Fruit fly (Drosophila melanogaster) whole organism, embryonic: ENCODE results near the gene Art9.

Source experiments
- Awh ChIP-seq: fragments of 200-800 bp; sonication (Bioruptor generic); IDR thresholded peaks from 2 replicates; pipeline ENCODE4, ENCODE4 v1.3.6; 2022; ENCODE audit warnings: missing biosample characterization, missing genetic modification characterization
- BtbVII ChIP-seq: fragments of 200-800 bp; sonication (Bioruptor generic); optimal IDR thresholded peaks from 3 replicates; lab custom pipeline; 2017; ENCODE audit warnings: missing biosample characterization, mild to moderate bottlenecking, missing genetic modification characterization
- CG10462 ChIP-seq: fragments of 200-800 bp; sonication (Bioruptor generic); optimal IDR thresholded peaks from 2 replicates; lab custom pipeline; 2016; ENCODE audit warnings: missing biosample characterization, missing genetic modification characterization
- CG12155 ChIP-seq: fragments of 200-800 bp; sonication (Bioruptor generic); optimal IDR thresholded peaks from 3 replicates; lab custom pipeline; 2016; ENCODE audit warnings: missing biosample characterization, missing genetic modification characterization
- CG12219 ChIP-seq: fragments of 200-800 bp; sonication (Bioruptor generic); optimal IDR thresholded peaks from 3 replicates; lab custom pipeline; 2018; ENCODE audit warnings: missing biosample characterization, mild to moderate bottlenecking, missing genetic modification characterization
- CG12769 ChIP-seq: fragments of 200-800 bp; sonication (Bioruptor generic); optimal IDR thresholded peaks from 2 replicates; lab custom pipeline; 2019; ENCODE audit warnings: missing biosample characterization, mild to moderate bottlenecking, missing genetic modification characterization, moderate library complexity
- CG17802 ChIP-seq: fragments of 200-800 bp; sonication (Bioruptor generic); optimal IDR thresholded peaks from 2 replicates; lab custom pipeline; 2018; ENCODE audit warnings: missing biosample characterization, mild to moderate bottlenecking, missing genetic modification characterization, moderate library complexity
- CG17829 ChIP-seq: fragments of 200-800 bp; optimal IDR thresholded peaks from 2 replicates; lab custom pipeline; 2019; ENCODE audit warnings: missing biosample characterization, mild to moderate bottlenecking, missing genetic modification characterization, moderate library complexity
- CG30403 ChIP-seq: fragments of 200-800 bp; sonication (Bioruptor generic); optimal IDR thresholded peaks from 3 replicates; lab custom pipeline; 2016; ENCODE audit warnings: missing biosample characterization, missing genetic modification characterization
- CG31365 ChIP-seq: fragments of 200-800 bp; sonication (Bioruptor generic); optimal IDR thresholded peaks from 2 replicates; lab custom pipeline; 2018; ENCODE audit warnings: missing biosample characterization, mild to moderate bottlenecking, missing genetic modification characterization
- CG3163 ChIP-seq: fragments of 200-800 bp; sonication (Bioruptor generic); optimal IDR thresholded peaks from 3 replicates; lab custom pipeline; 2016; ENCODE audit warnings: missing biosample characterization, missing genetic modification characterization
- CG33213 ChIP-seq: fragments of 200-800 bp; sonication (Bioruptor generic); optimal IDR thresholded peaks from 3 replicates; lab custom pipeline; 2016; ENCODE audit warnings: missing biosample characterization, missing genetic modification characterization
- CG34376 ChIP-seq: fragments of 200-800 bp; sonication (Bioruptor generic); optimal IDR thresholded peaks from 2 replicates; lab custom pipeline; 2018; ENCODE audit warnings: missing biosample characterization, mild to moderate bottlenecking, missing genetic modification characterization
- CG42726 ChIP-seq: fragments of 200-800 bp; sonication (Bioruptor generic); IDR thresholded peaks from 2 replicates; pipeline ENCODE4 v1.3.6; 2022; ENCODE audit warnings: missing biosample characterization, missing genetic modification characterization; ENCODE audit not compliant: partially characterized antibody
- CG4820 ChIP-seq: fragments of 200-800 bp; sonication (Bioruptor generic); optimal IDR thresholded peaks from 3 replicates; lab custom pipeline; 2016; ENCODE audit warnings: missing biosample characterization, missing genetic modification characterization
- CG4854 ChIP-seq: fragments of 200-800 bp; sonication (Bioruptor generic); optimal IDR thresholded peaks from 2 replicates; lab custom pipeline; 2016; ENCODE audit warnings: missing biosample characterization, missing genetic modification characterization, inconsistent platforms
- CG7357 ChIP-seq: fragments of 200-800 bp; sonication (Bioruptor generic); IDR thresholded peaks from 3 replicates; pipeline ENCODE4 v1.3.6; 2022; ENCODE audit warnings: missing biosample characterization, missing genetic modification characterization
- CG9215 ChIP-seq: fragments of 200-800 bp; sonication (Bioruptor generic); IDR thresholded peaks from 2 replicates; pipeline ENCODE4 v1.3.6; 2022; ENCODE audit warnings: missing biosample characterization, missing genetic modification characterization
- CTCF ChIP-seq: fragments of 200-800 bp; sonication (Bioruptor generic); optimal IDR thresholded peaks from 2 replicates; lab custom pipeline; 2017; ENCODE audit warnings: missing biosample characterization, mild to moderate bottlenecking, missing genetic modification characterization, moderate library complexity
- D ChIP-seq, 2 experiments: fragments of 200-800 bp in 1 of 2; fragments of >200 bp in 1 of 2; sonication (Bioruptor generic) in 1 of 2; optimal IDR thresholded peaks; 2 replicates in 1 of 2; 3 replicates in 1 of 2; lab custom pipeline; 2017; ENCODE audit warnings: mild to moderate bottlenecking in 1 of 2, missing biosample characterization in 1 of 2, missing genetic modification characterization in 1 of 2, missing genetic modification reagents in 1 of 2
- HHEX ChIP-seq: fragments of 200-800 bp; sonication (Bioruptor generic); optimal IDR thresholded peaks from 3 replicates; lab custom pipeline; 2017; ENCODE audit warnings: missing biosample characterization, mild to moderate bottlenecking, missing genetic modification characterization, missing genetic modification reagents
- Hr51 ChIP-seq, 2 experiments: fragments of 200-800 bp; sonication (Bioruptor generic); optimal IDR thresholded peaks; 2 replicates in 1 of 2; 3 replicates in 1 of 2; lab custom pipeline; 2016 to 2018; ENCODE audit warnings: missing biosample characterization in 2 of 2, missing genetic modification characterization in 2 of 2, mild to moderate bottlenecking in 1 of 2, moderate library complexity in 1 of 2
- Hsf ChIP-seq: fragments of 200-800 bp; sonication (Bioruptor generic); optimal IDR thresholded peaks from 3 replicates; lab custom pipeline; 2016; ENCODE audit warnings: missing biosample characterization, missing genetic modification characterization
- Mad ChIP-seq: fragments of 200-800 bp; sonication (Bioruptor generic); optimal IDR thresholded peaks from 2 replicates; lab custom pipeline; 2016; ENCODE audit warnings: missing biosample characterization, missing genetic modification characterization
- NC2β ChIP-seq: fragments of 200-800 bp; sonication (Bioruptor generic); optimal IDR thresholded peaks from 2 replicates; lab custom pipeline; 2016; ENCODE audit warnings: missing biosample characterization, missing genetic modification characterization
- Poxn ChIP-seq: fragments of 200-800 bp; sonication (Bioruptor generic); IDR thresholded peaks from 2 replicates; pipeline ENCODE4 v1.3.6; 2022; ENCODE audit warnings: missing biosample characterization, missing genetic modification characterization
- Sox102F ChIP-seq: fragments of 200-800 bp; sonication (Bioruptor generic); optimal IDR thresholded peaks from 2 replicates; lab custom pipeline; 2018; ENCODE audit warnings: missing biosample characterization, mild to moderate bottlenecking, missing genetic modification characterization, moderate library complexity
- Trl ChIP-seq, 3 experiments: fragments of >200 bp in 2 of 3; fragments of 200-800 bp in 1 of 3; sonication (Bioruptor generic) in 1 of 3; optimal IDR thresholded peaks; 2 replicates in 1 of 3; 3 replicates in 2 of 3; lab custom pipeline; 2016 to 2017; ENCODE audit warnings: missing biosample characterization in 1 of 3, missing genetic modification characterization in 1 of 3
- aop ChIP-seq: fragments of 200-800 bp; sonication (Bioruptor generic); IDR thresholded peaks from 2 replicates; pipeline ENCODE4 v1.3.6; 2022; ENCODE audit warnings: missing biosample characterization, missing genetic modification characterization
- chinmo ChIP-seq: fragments of 200-800 bp; sonication (Bioruptor generic); IDR thresholded peaks from 4 replicates; pipeline ENCODE4 v1.3.6; 2022; ENCODE audit warnings: missing biosample characterization, missing genetic modification characterization; ENCODE audit not compliant: partially characterized antibody
- chn ChIP-seq: fragments of 200-800 bp; sonication (Bioruptor generic); optimal IDR thresholded peaks from 2 replicates; lab custom pipeline; 2016; ENCODE audit warnings: missing biosample characterization, missing genetic modification characterization
- corto ChIP-seq: fragments of 200-800 bp; sonication (Bioruptor generic); optimal IDR thresholded peaks from 2 replicates; lab custom pipeline; 2016; ENCODE audit warnings: missing biosample characterization, mild to moderate bottlenecking, missing genetic modification characterization, moderate library complexity
- disco-r ChIP-seq: fragments of 200-800 bp; sonication (Bioruptor generic); optimal IDR thresholded peaks from 2 replicates; lab custom pipeline; 2016; ENCODE audit warnings: missing biosample characterization, missing genetic modification characterization
- esg ChIP-seq: fragments of 200-800 bp; sonication (Bioruptor generic); conservative IDR thresholded peaks from 2 replicates; pipeline ENCODE4 v1.3.6; 2022; ENCODE audit warnings: missing biosample characterization, missing genetic modification characterization
- eve ChIP-seq, 2 experiments: fragments of >200 bp; optimal IDR thresholded peaks; 2 replicates each; lab custom pipeline; 2017; ENCODE audit warnings: missing biosample characterization in 2 of 2, missing genetic modification characterization in 2 of 2
- fru ChIP-seq: fragments of >200 bp; optimal IDR thresholded peaks from 2 replicates; lab custom pipeline; 2017
- gsb ChIP-seq: fragments of 200-800 bp; sonication (Bioruptor generic); IDR thresholded peaks from 2 replicates; pipeline ENCODE4 v1.3.6; 2022; ENCODE audit warnings: missing biosample characterization, missing genetic modification characterization
- her ChIP-seq: fragments of 200-800 bp; sonication (Bioruptor generic); optimal IDR thresholded peaks from 2 replicates; lab custom pipeline; 2016; ENCODE audit warnings: missing biosample characterization, missing genetic modification characterization
- hkb ChIP-seq, 2 experiments: fragments of 200-800 bp in 1 of 2; fragments of >200 bp in 1 of 2; sonication (Bioruptor generic) in 1 of 2; IDR thresholded peaks in 1 of 2; optimal IDR thresholded peaks in 1 of 2; 2 replicates each; pipeline versions ENCODE4 v1.3.6 to Lab custom; 2017 to 2022; ENCODE audit warnings: missing biosample characterization in 1 of 2, missing genetic modification characterization in 1 of 2
- lbe ChIP-seq: fragments of 200-800 bp; sonication (Bioruptor generic); optimal IDR thresholded peaks from 2 replicates; lab custom pipeline; 2016; ENCODE audit warnings: missing biosample characterization, mild to moderate bottlenecking, missing genetic modification characterization
- mirr ChIP-seq: fragments of 200-800 bp; sonication (Bioruptor generic); optimal IDR thresholded peaks from 3 replicates; lab custom pipeline; 2018; ENCODE audit warnings: missing biosample characterization, mild to moderate bottlenecking, missing genetic modification characterization
- odd ChIP-seq: fragments of 200-800 bp; sonication (Bioruptor generic); optimal IDR thresholded peaks from 2 replicates; lab custom pipeline; 2017; ENCODE audit warnings: missing biosample characterization, mild to moderate bottlenecking, missing genetic modification characterization
- org-1 ChIP-seq: fragments of 200-800 bp; sonication (Bioruptor generic); optimal IDR thresholded peaks from 2 replicates; lab custom pipeline; 2017; ENCODE audit warnings: missing biosample characterization, missing genetic modification characterization
- sqz ChIP-seq: fragments of 200-800 bp; sonication (Bioruptor generic); optimal IDR thresholded peaks from 3 replicates; lab custom pipeline; 2018; ENCODE audit warnings: missing biosample characterization, mild to moderate bottlenecking, missing genetic modification characterization
- trem ChIP-seq: fragments of 200-800 bp; optimal IDR thresholded peaks from 3 replicates; lab custom pipeline; 2019; ENCODE audit warnings: missing biosample characterization, mild to moderate bottlenecking, missing genetic modification characterization, moderate library complexity
- twi ChIP-seq: fragments of 200-800 bp; optimal IDR thresholded peaks from 2 replicates; lab custom pipeline; 2019; ENCODE audit warnings: missing biosample characterization, mild to moderate bottlenecking, missing genetic modification characterization, moderate library complexity
- tx ChIP-seq: fragments of 200-800 bp; sonication (Bioruptor generic); optimal IDR thresholded peaks from 2 replicates; lab custom pipeline; 2016; ENCODE audit warnings: missing biosample characterization, missing genetic modification characterization
- vvl ChIP-seq: fragments of 200-800 bp; sonication (Bioruptor generic); IDR thresholded peaks from 2 replicates; pipeline ENCODE4 v1.3.6; 2022; ENCODE audit warnings: missing biosample characterization, missing genetic modification characterization
- wor ChIP-seq: fragments of 200-800 bp; sonication (Bioruptor generic); IDR thresholded peaks from 2 replicates; pipeline ENCODE4 v1.3.6; 2022; ENCODE audit warnings: missing biosample characterization, missing genetic modification characterization
- zfh1 ChIP-seq: fragments of 200-800 bp; sonication (Bioruptor generic); IDR thresholded peaks from 3 replicates; pipeline ENCODE4 v1.3.6; 2022; ENCODE audit warnings: missing biosample characterization, missing genetic modification characterization

The Art9 gene

DNA sequence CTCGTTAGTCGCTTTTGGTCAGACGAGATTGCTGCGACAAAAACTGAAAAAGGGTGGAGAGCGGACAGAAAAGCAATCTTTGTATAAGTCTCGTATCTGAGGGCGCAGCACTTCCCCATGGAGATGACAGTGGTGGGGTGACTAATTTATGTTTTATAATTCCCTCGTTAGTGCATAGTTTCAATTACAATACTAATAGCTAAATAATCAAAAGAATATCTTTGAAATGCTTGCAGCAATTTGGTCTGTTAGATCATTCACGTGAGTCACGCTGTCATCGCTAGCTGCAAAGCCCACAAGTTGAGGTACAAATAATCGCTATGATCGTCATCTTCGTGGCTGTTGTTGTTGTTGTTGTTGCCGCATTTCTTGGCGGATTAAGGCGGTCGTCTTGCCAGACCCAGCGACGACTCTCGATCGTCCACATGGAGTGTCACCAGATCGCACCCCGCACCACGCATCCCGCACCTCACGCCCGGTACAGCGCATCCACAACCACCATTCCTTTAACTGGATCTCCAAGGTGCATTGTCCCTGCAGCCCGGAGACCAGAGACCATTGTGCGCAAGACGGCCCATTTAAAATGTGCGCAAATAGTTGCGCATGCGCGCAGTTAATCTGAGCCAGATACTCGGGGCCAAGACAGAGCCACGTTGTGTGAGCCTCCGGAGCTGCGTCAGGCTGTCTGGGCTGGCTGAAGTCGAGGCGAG is 21.3 kb downstream of the Art9 start (continued):
- TF ChIP-seq HHEX: no peak
- peak; percentile 22 for TF ChIP-seq trem
- 0 out of 2 replicates have a peak, but pooled peaks have one; percentile 39 for TF ChIP-seq Awh
- TF ChIP-seq chn (GFP tag; lab: Kevin White, UChicago): no peak
- no peak for TF ChIP-seq CG10462 (GFP tag; lab: Kevin White, UChicago)
- TF ChIP-seq org-1 (GFP tag; lab: Kevin White, UChicago): no peak
- no peak for TF ChIP-seq BtbVII (GFP tag; lab: Kevin White, UChicago)
- TF ChIP-seq CG31365: no peak
- no peak for TF ChIP-seq CG3163 (GFP tag; lab: Kevin White, UChicago)
- no peak for TF ChIP-seq twi (tag; lab: Kevin White, UChicago)
- no peak for TF ChIP-seq CG34376
- TF ChIP-seq lbe: peak; percentile 66
- TF ChIP-seq mirr (GFP tag; lab: Kevin White, UChicago): no peak
- TF ChIP-seq vvl (GFP tag; lab: Robert Waterston, UW): peak; percentile 75
- TF ChIP-seq CG12155 (GFP tag; lab: Kevin White, UChicago): no peak
- TF ChIP-seq NC2β (GFP tag; lab: Kevin White, UChicago): no peak
- TF ChIP-seq hkb (optimal IDR thresholded peaks at IDR 0.05; lab: Kevin White, UChicago): no peak
- TF ChIP-seq hkb (GFP tag; IDR thresholded peaks at IDR 0.05; lab: Robert Waterston, UW): peak; percentile 54
- TF ChIP-seq zfh1: peak; percentile 90
- no peak for TF ChIP-seq odd (GFP tag; lab: Kevin White, UChicago)
- no peak for TF ChIP-seq gsb (GFP tag; lab: Robert Waterston, UW)
- TF ChIP-seq Hr51 (GFP tag; optimal IDR thresholded peaks at IDR 0.05; lab: Kevin White, UChicago): no peak
- no peak for TF ChIP-seq Mad (GFP tag; lab: Kevin White, UChicago)
- peak; percentile 56 for TF ChIP-seq corto (GFP tag; lab: Kevin White, UChicago)
- TF ChIP-seq sqz: no peak
- no peak; the same call in 1 of the 2 replicates for TF ChIP-seq esg (GFP tag; lab: Robert Waterston, UW)
- no peak for TF ChIP-seq her (GFP tag; lab: Kevin White, UChicago)
- TF ChIP-seq CG30403 (GFP tag; lab: Kevin White, UChicago): no peak
- no peak for TF ChIP-seq eve (GFP tag; optimal IDR thresholded peaks at IDR 0.05; lab: Kevin White, UChicago)
- TF ChIP-seq tx: no peak
- no peak for TF ChIP-seq D (optimal IDR thresholded peaks at IDR 0.05; lab: Kevin White, UChicago)
- peak; percentile 38 for TF ChIP-seq D (GFP tag; optimal IDR thresholded peaks at IDR 0.05; lab: Kevin White, UChicago)
- peak; percentile 21 for TF ChIP-seq Sox102F (GFP tag; lab: Kevin White, UChicago)
- TF ChIP-seq CG9215 (GFP tag; lab: Robert Waterston, UW): no peak
- TF ChIP-seq CG17802 (tag; lab: Kevin White, UChicago): no peak
- 0 out of 3 replicates have a peak, but pooled peaks have one; percentile 43 for TF ChIP-seq CG7357 (GFP tag; lab: Robert Waterston, UW)
- TF ChIP-seq wor: no peak
- TF ChIP-seq aop (GFP tag; lab: Robert Waterston, UW): no peak
- no peak for TF ChIP-seq CG33213
- no peak for TF ChIP-seq CG4854
- TF ChIP-seq Hsf: no peak
- TF ChIP-seq Trl (optimal IDR thresholded peaks at IDR 0.05; lab: Kevin White, UChicago): no peak
- no peak for TF ChIP-seq Trl (GFP tag; optimal IDR thresholded peaks at IDR 0.05; lab: Kevin White, UChicago)
- no peak for TF ChIP-seq fru (lab: Kevin White, UChicago)
- peak; percentile 36 for TF ChIP-seq CG17829 (tag; lab: Kevin White, UChicago)
- no peak for TF ChIP-seq CG12219 (GFP tag; lab: Kevin White, UChicago)
- TF ChIP-seq CG42726: no peak
- no peak for TF ChIP-seq CG4820
- no peak for TF ChIP-seq Poxn (GFP tag; lab: Robert Waterston, UW)
- no peak for TF ChIP-seq CTCF (GFP tag; lab: Kevin White, UChicago)
- TF ChIP-seq disco-r (GFP tag; lab: Kevin White, UChicago): no peak
- TF ChIP-seq chinmo (GFP tag; lab: Robert Waterston, UW): no peak
- no peak for TF ChIP-seq CG12769 (tag; lab: Kevin White, UChicago)
